Fruit fly (Drosophila melanogaster): Measurements from ENCODE around the gene Grip.
"Not testable (repeated sequence)": the region's sequence is repeated elsewhere in the genome, so short reads cannot be mapped to it uniquely, and the experiment has no call there.

The Grip gene

dm6 chrX:5932345-5932995, 33.6 kb upstream of the Grip start:
- no peak for TF ChIP-seq psq (optimal IDR thresholded peaks at IDR 0.05)
- no peak for TF ChIP-seq Sin3A (optimal IDR thresholded peaks at IDR 0.05)
- TF ChIP-seq insv (optimal IDR thresholded peaks at IDR 0.05): no peak
- no peak for TF ChIP-seq h (optimal IDR thresholded peaks at IDR 0.05)
- TF ChIP-seq ttk (optimal IDR thresholded peaks at IDR 0.05): no peak
- TF ChIP-seq Myc (optimal IDR thresholded peaks at IDR 0.05): no peak

- TF ChIP-seq Myc (optimal IDR thresholded peaks at IDR 0.05): no peak
These were observed 30.9 kb upstream of the Grip start for dm6 chrX:5935072-5935738.

- TF ChIP-seq Sin3A (optimal IDR thresholded peaks at IDR 0.05): no peak
- no peak for TF ChIP-seq Myc (optimal IDR thresholded peaks at IDR 0.05)
- TF ChIP-seq psq (optimal IDR thresholded peaks at IDR 0.05): no peak
- TF ChIP-seq insv (optimal IDR thresholded peaks at IDR 0.05): no peak
- TF ChIP-seq ttk (optimal IDR thresholded peaks at IDR 0.05): no peak
- no peak for TF ChIP-seq h (optimal IDR thresholded peaks at IDR 0.05)
These were observed 24.3 kb upstream of the Grip start for dm6 chrX:5941824-5942223.

dm6 chrX:5942306-5942705, 23.8 kb upstream of the Grip start, which contains the start of gene CG12728:
Gene CG12728 (plus strand): TSS chrX:5942606.
- not testable (repeated sequence) for TF ChIP-seq Sin3A, ttk, psq (optimal IDR thresholded peaks at IDR 0.05)

- TF ChIP-seq insv, Sin3A, ttk (optimal IDR thresholded peaks at IDR 0.05): not testable (repeated sequence)
These were observed 20.8 kb upstream of the Grip start, which contains the start of gene CG32756 for dm6 chrX:5945052-5945830. Gene CG32756 (plus strand): TSS chrX:5945682.

dm6 chrX:5947870-5948498, 18.1 kb upstream of the Grip start, which contains the start of gene CG6041:
Gene CG6041 (plus strand): TSS chrX:5948160.
- TF ChIP-seq Sin3A (optimal IDR thresholded peaks at IDR 0.05) (no peak), Myc (optimal IDR thresholded peaks at IDR 0.05) (no peak), psq (optimal IDR thresholded peaks at IDR 0.05) (no peak), h (optimal IDR thresholded peaks at IDR 0.05) (no peak), insv (optimal IDR thresholded peaks at IDR 0.05) (no peak), ttk (optimal IDR thresholded peaks at IDR 0.05) (no peak)

dm6 chrX:5949951-5950350, 16.1 kb upstream of the Grip start, which contains the start of gene CG32755:
Gene CG32755 (plus strand): TSS chrX:5950251.
- TF ChIP-seq psq (optimal IDR thresholded peaks at IDR 0.05) (no peak), insv (optimal IDR thresholded peaks at IDR 0.05) (no peak), Sin3A (optimal IDR thresholded peaks at IDR 0.05) (no peak), Myc (optimal IDR thresholded peaks at IDR 0.05) (no peak)

- TF ChIP-seq ttk (optimal IDR thresholded peaks at IDR 0.05) (no peak), Myc (optimal IDR thresholded peaks at IDR 0.05) (no peak), h (optimal IDR thresholded peaks at IDR 0.05) (no peak), psq (optimal IDR thresholded peaks at IDR 0.05) (no peak), Sin3A (optimal IDR thresholded peaks at IDR 0.05) (no peak), insv (optimal IDR thresholded peaks at IDR 0.05) (no peak)
These were observed 13.8 kb upstream of the Grip start, which contains the start of gene CG6048 for dm6 chrX:5952265-5952664. Gene CG6048 (plus strand): TSS chrX:5952565.

- TF ChIP-seq insv (optimal IDR thresholded peaks at IDR 0.05) (no peak), h (optimal IDR thresholded peaks at IDR 0.05) (no peak)
These were observed 10.8 kb upstream of the Grip start, which contains the start of gene CG6067 for dm6 chrX:5955207-5955679. Gene CG6067 (plus strand): TSS chrX:5955629.

dm6 chrX:5956646-5957441, 9.2 kb upstream of the Grip start:
- TF ChIP-seq insv (optimal IDR thresholded peaks at IDR 0.05): no peak
- no peak for TF ChIP-seq Myc (optimal IDR thresholded peaks at IDR 0.05)
- TF ChIP-seq h (optimal IDR thresholded peaks at IDR 0.05): no peak

- TF ChIP-seq psq (optimal IDR thresholded peaks at IDR 0.05) (no peak), insv (optimal IDR thresholded peaks at IDR 0.05) (no peak)
These were observed 1.9 kb upstream of the Grip start for dm6 chrX:5964169-5964686.

Data from Kc167 (cell line).